Worm (Caenorhabditis elegans) whole organism, mixed stage, embryonic: ENCODE results near the gene C13A2.9.

Experiments
- M03D4.4 ChIP-seq: sonication (generic microtip); optimal IDR thresholded peaks from 2 replicates; lab custom pipeline; 2017; ENCODE audit warnings: mild to moderate bottlenecking, missing genetic modification characterization, missing compliant biosample characterization
- bed-3 ChIP-seq: fragments of 200-800 bp; sonication (Bioruptor generic); optimal IDR thresholded peaks from 3 replicates; lab custom pipeline; 2018; ENCODE audit warnings: mild to moderate bottlenecking, missing genetic modification characterization, moderate library complexity, missing compliant biosample characterization
- blmp-1 ChIP-seq: fragments of 150-350 bp; optimal IDR thresholded peaks from 2 replicates; lab custom pipeline; 2014; ENCODE audit warnings: missing biosample characterization, missing genetic modification characterization
- ceh-39 ChIP-seq: fragments of 150-350 bp; optimal IDR thresholded peaks from 2 replicates; lab custom pipeline; 2014; ENCODE audit warnings: missing biosample characterization, missing genetic modification characterization
- ceh-43 ChIP-seq: fragments of 200-800 bp; sonication (Bioruptor generic); optimal IDR thresholded peaks from 2 replicates; lab custom pipeline; 2018; ENCODE audit warnings: mild to moderate bottlenecking, missing genetic modification characterization, moderate library complexity, missing compliant biosample characterization
- ceh-83 ChIP-seq: fragments of 200-800 bp; sonication (Bioruptor generic); optimal IDR thresholded peaks from 2 replicates; lab custom pipeline; 2018; ENCODE audit warnings: mild to moderate bottlenecking, missing genetic modification characterization, missing compliant biosample characterization
- ces-1 ChIP-seq: fragments of 150-350 bp; optimal IDR thresholded peaks from 2 replicates; lab custom pipeline; 2014; ENCODE audit warnings: missing biosample characterization, missing genetic modification reagents, missing genetic modification characterization
- drap-1 ChIP-seq: fragments of 200-800 bp; sonication (Bioruptor generic); optimal IDR thresholded peaks from 3 replicates; lab custom pipeline; 2018; ENCODE audit warnings: mild to moderate bottlenecking, missing genetic modification characterization, missing compliant biosample characterization
- elt-1 ChIP-seq: sonication (generic microtip); optimal IDR thresholded peaks from 2 replicates; lab custom pipeline; 2017; ENCODE audit warnings: missing genetic modification characterization, mild to moderate bottlenecking, missing compliant biosample characterization, antibody characterized with exemption, moderate library complexity, borderline replicate concordance; ENCODE audit not compliant: insufficient read depth
- elt-3 ChIP-seq: fragments of 150-350 bp; optimal IDR thresholded peaks from 2 replicates; lab custom pipeline; 2014; ENCODE audit warnings: missing biosample characterization, missing genetic modification characterization
- flh-1 ChIP-seq: fragments of 200-800 bp; sonication (Bioruptor generic); optimal IDR thresholded peaks from 2 replicates; lab custom pipeline; 2018; ENCODE audit warnings: mild to moderate bottlenecking, missing genetic modification characterization, moderate library complexity, missing compliant biosample characterization
- ham-2 ChIP-seq: fragments of 200-800 bp; sonication (Bioruptor generic); optimal IDR thresholded peaks from 2 replicates; lab custom pipeline; 2018; ENCODE audit warnings: mild to moderate bottlenecking, missing genetic modification characterization, missing compliant biosample characterization
- hlh-1 ChIP-seq: fragments of 150-350 bp; optimal IDR thresholded peaks from 2 replicates; lab custom pipeline; 2014; ENCODE audit warnings: missing biosample characterization, missing genetic modification reagents, missing genetic modification characterization
- lin-13 ChIP-seq: fragments of 150-350 bp; optimal IDR thresholded peaks from 2 replicates; lab custom pipeline; 2014; ENCODE audit warnings: missing biosample characterization, missing genetic modification characterization
- lin-32 ChIP-seq: fragments of 200-800 bp; sonication (Bioruptor generic); optimal IDR thresholded peaks from 2 replicates; lab custom pipeline; 2018; ENCODE audit warnings: mild to moderate bottlenecking, missing genetic modification characterization, missing compliant biosample characterization
- mab-5 ChIP-seq: fragments of 150-350 bp; optimal IDR thresholded peaks from 2 replicates; lab custom pipeline; 2014; ENCODE audit warnings: missing biosample characterization, missing genetic modification characterization
- mep-1 ChIP-seq: fragments of 150-350 bp; optimal IDR thresholded peaks from 2 replicates; lab custom pipeline; 2017; ENCODE audit warnings: missing biosample characterization, missing genetic modification reagents, missing genetic modification characterization, inconsistent platforms
- mls-2 ChIP-seq: sonication (generic microtip); optimal IDR thresholded peaks from 2 replicates; lab custom pipeline; 2016; ENCODE audit warnings: mild to moderate bottlenecking, missing genetic modification characterization, moderate library complexity, missing compliant biosample characterization
- nhr-12 ChIP-seq: fragments of 150-350 bp; optimal IDR thresholded peaks from 2 replicates; lab custom pipeline; 2014; ENCODE audit warnings: missing biosample characterization, missing genetic modification characterization
- nhr-2 ChIP-seq: fragments of 150-350 bp; optimal IDR thresholded peaks from 2 replicates; lab custom pipeline; 2014; ENCODE audit warnings: missing biosample characterization, missing genetic modification characterization
- nhr-237 ChIP-seq: fragments of 150-350 bp; optimal IDR thresholded peaks from 2 replicates; lab custom pipeline; 2014; ENCODE audit warnings: missing biosample characterization, missing genetic modification characterization
- nhr-76 ChIP-seq: sonication (generic microtip); optimal IDR thresholded peaks from 2 replicates; lab custom pipeline; 2017; ENCODE audit warnings: missing biosample characterization, missing genetic modification characterization
- pha-4 ChIP-seq: fragments of 150-350 bp; optimal IDR thresholded peaks from 2 replicates; lab custom pipeline; 2018; ENCODE audit warnings: missing biosample characterization, missing genetic modification reagents, missing genetic modification characterization
- sptf-1 ChIP-seq: sonication (generic microtip); optimal IDR thresholded peaks from 2 replicates; lab custom pipeline; 2017; ENCODE audit warnings: mild to moderate bottlenecking, missing genetic modification characterization, moderate library complexity, missing compliant biosample characterization
- tbx-8 ChIP-seq: fragments of 200-800 bp; sonication (Bioruptor generic); optimal IDR thresholded peaks from 2 replicates; lab custom pipeline; 2018; ENCODE audit warnings: mild to moderate bottlenecking, missing genetic modification characterization, moderate library complexity, missing compliant biosample characterization
- unc-120 ChIP-seq: sonication (generic microtip); optimal IDR thresholded peaks from 2 replicates; lab custom pipeline; 2017; ENCODE audit warnings: missing genetic modification characterization, missing compliant biosample characterization; ENCODE audit not compliant: poor library complexity, severe bottlenecking
- unc-39 ChIP-seq: fragments of 150-350 bp; optimal IDR thresholded peaks from 2 replicates; lab custom pipeline; 2014; ENCODE audit warnings: missing biosample characterization, missing genetic modification characterization
- unc-62 ChIP-seq: fragments of 150-350 bp; optimal IDR thresholded peaks from 2 replicates; lab custom pipeline; 2014; ENCODE audit warnings: missing biosample characterization, missing genetic modification reagents, missing genetic modification characterization
- zip-8 ChIP-seq: fragments of 150-350 bp; optimal IDR thresholded peaks from 2 replicates; lab custom pipeline; 2014; ENCODE audit warnings: missing biosample characterization, missing genetic modification characterization
- ztf-11 ChIP-seq: fragments of 150-350 bp; optimal IDR thresholded peaks from 2 replicates; lab custom pipeline; 2014; ENCODE audit warnings: missing biosample characterization, missing genetic modification characterization

The C13A2.9 gene

DNA sequence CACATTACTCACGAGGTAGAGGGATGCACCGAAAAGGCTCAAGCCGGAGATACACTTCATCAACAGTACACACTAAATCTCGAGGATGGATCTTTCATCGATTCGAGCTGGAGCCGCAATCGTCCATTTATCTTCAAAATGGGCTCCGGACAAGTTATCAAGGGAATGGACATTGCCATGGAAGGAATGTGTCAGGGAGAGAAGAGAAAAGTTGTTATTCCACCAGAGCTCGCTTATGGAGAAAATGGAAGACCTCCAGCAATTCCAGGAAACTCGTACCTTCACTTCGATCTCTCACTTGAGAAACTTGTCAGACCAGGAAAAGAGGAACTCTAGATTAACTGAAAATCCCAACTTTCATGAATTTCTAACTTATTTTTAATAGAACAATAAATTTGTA lies 38.0 kb downstream of the C13A2.9 start:
- no peak for TF ChIP-seq tbx-8
- TF ChIP-seq nhr-237 (tag; lab: Kevin White, UChicago) = no peak
- no peak for TF ChIP-seq blmp-1 (tag; lab: Kevin White, UChicago)
- no peak for TF ChIP-seq ces-1
- TF ChIP-seq ztf-11 (tag; lab: Kevin White, UChicago) = no peak
- TF ChIP-seq ceh-83 (GFP tag; lab: Kevin White, UChicago) = no peak
- TF ChIP-seq ceh-39 = no peak
- TF ChIP-seq lin-32 = no peak
- TF ChIP-seq elt-1 (tag; lab: Kevin White, UChicago) = no peak
- no peak for TF ChIP-seq ceh-43 (GFP tag; lab: Kevin White, UChicago)
- TF ChIP-seq M03D4.4 (tag; lab: Kevin White, UChicago) = no peak
- no peak for TF ChIP-seq mab-5 (tag; lab: Kevin White, UChicago)

DNA sequence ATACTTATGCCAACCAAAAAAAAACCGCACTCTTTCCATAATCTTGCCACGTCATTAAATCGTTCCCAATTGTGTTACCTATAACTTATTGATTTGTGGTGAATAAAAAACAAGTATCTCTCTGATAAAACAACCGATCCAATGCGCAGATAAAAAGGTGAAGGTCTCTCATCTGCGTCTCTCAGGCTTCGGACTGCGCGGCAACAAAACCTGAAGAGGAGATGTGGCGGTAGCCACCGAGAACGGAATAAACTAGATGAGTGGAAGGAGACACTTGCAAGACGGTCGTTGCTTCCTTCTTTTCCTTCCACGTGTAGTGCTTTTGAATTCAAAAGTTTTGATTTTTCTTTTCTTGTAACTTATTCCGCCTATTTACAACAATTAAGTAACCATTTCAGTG lies 39.0 kb downstream of the C13A2.9 start, which contains the start of gene fkb-3:
fkb-3 (plus strand) TSS at position 277 of the 400 bp plus-strand sequence.
- TF ChIP-seq elt-3 (tag; lab: Kevin White, UChicago) (no peak), unc-39 (tag; lab: Kevin White, UChicago) (no peak), mab-5 (tag; lab: Kevin White, UChicago) (no peak), tbx-8 (no peak), lin-32 (no peak), mep-1 (tag; lab: Kevin White, UChicago) (no peak), nhr-2 (tag; lab: Kevin White, UChicago) (no peak), ham-2 (GFP tag; lab: Kevin White, UChicago) (no peak), sptf-1 (no peak), hlh-1 (tag; lab: Kevin White, UChicago) (no peak), unc-120 (tag; lab: Kevin White, UChicago) (no peak)

DNA sequence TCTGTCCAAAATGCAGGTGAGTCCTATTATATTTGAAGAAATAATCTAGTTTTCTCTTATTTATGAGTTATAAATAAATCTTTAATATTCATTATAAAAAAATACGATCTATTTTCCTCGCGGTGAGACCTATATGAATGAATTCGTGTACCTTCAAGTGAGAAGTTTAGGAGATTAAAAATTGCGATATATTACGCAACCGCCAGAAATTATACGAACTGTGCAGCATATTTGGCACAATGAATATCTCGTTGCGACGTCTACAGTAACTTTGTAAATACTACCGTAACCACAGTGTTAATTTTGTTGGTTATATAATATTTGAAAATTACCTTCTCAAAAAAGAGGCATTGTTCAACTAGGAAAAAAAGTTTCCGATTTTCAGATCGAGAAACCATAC lies 39.6 kb downstream of the C13A2.9 start:
- TF ChIP-seq zip-8 (tag; lab: Kevin White, UChicago) (peak; percentile 72), pha-4 (no peak)

DNA sequence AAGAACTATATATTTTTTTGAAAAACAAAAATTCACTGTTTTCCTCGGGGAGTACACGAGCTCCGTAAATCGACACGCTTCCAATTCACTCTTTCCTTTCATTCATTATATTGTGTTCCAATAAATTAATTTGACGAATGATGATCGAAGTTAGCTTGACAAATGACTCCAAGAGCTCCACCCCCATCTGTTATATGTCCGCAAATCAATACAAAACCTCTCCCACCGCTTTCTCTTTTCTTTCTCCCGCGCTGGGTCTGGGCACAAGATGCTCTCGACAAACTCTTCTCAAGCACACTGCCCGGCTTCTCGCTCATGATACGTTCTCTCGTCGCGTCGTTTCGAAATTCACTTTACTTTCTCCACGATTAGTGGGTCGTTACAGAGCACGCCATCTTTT lies 40.0 kb downstream of the C13A2.9 start, which contains the start of gene C13F10.1:
C13F10.1 (plus strand) TSS at position 138 of the 400 bp plus-strand sequence.
- TF ChIP-seq ces-1 = peak; percentile 62
- TF ChIP-seq lin-13 (tag; lab: Kevin White, UChicago) = no peak
- TF ChIP-seq pha-4 = no peak
- TF ChIP-seq mls-2 (tag; lab: Kevin White, UChicago) = no peak
- peak; percentile 80 for TF ChIP-seq unc-62 (GFP tag; lab: Kevin White, UChicago)
- no peak for TF ChIP-seq ham-2 (GFP tag; lab: Kevin White, UChicago)
- peak; percentile 32 for TF ChIP-seq hlh-1 (tag; lab: Kevin White, UChicago)
- TF ChIP-seq unc-120 (tag; lab: Kevin White, UChicago) = peak; percentile 31
- no peak for TF ChIP-seq M03D4.4 (tag; lab: Kevin White, UChicago)
- TF ChIP-seq ceh-39 = no peak
- TF ChIP-seq sptf-1 = no peak
- TF ChIP-seq lin-32 = no peak
- no peak for TF ChIP-seq flh-1 (GFP tag; lab: Kevin White, UChicago)
- no peak for TF ChIP-seq elt-3 (tag; lab: Kevin White, UChicago)
- TF ChIP-seq, all 35 proteins: peak for 4

- TF ChIP-seq ceh-39 = no peak
- no peak for TF ChIP-seq nhr-12 (tag; lab: Kevin White, UChicago)
- TF ChIP-seq nhr-76 (tag; lab: Kevin White, UChicago) = no peak
- TF ChIP-seq nhr-2 (tag; lab: Kevin White, UChicago) = no peak
- TF ChIP-seq M03D4.4 (tag; lab: Kevin White, UChicago) = no peak
- no peak for TF ChIP-seq unc-39 (tag; lab: Kevin White, UChicago)
- no peak for TF ChIP-seq zip-8 (tag; lab: Kevin White, UChicago)
- no peak for TF ChIP-seq tbx-8
- TF ChIP-seq elt-3 (tag; lab: Kevin White, UChicago) = no peak
- no peak for TF ChIP-seq sptf-1
- no peak for TF ChIP-seq bed-3
- TF ChIP-seq mab-5 (tag; lab: Kevin White, UChicago) = no peak
- TF ChIP-seq blmp-1 (tag; lab: Kevin White, UChicago) = no peak
- no peak for TF ChIP-seq drap-1 (GFP tag; lab: Kevin White, UChicago)
- TF ChIP-seq ceh-83 (GFP tag; lab: Kevin White, UChicago) = no peak
- TF ChIP-seq pha-4 = no peak
- TF ChIP-seq ceh-43 (GFP tag; lab: Kevin White, UChicago) = no peak
- no peak for TF ChIP-seq elt-1 (tag; lab: Kevin White, UChicago)
These were observed 40.8 kb downstream of the C13A2.9 start, which contains the start of gene C13F10.7 for ce11 chrV:7223152-7223551. C13F10.7 (minus strand) TSS chrV:7223252.
